Fruit fly (Drosophila melanogaster): Measurements from ENCODE around the gene CG42465.

CG42465 gene

dm6 chr2L:3731055-3731454, 31.1 kb downstream of the CG42465 start:
- no peak for TF ChIP-seq h (optimal IDR thresholded peaks at IDR 0.05)

DNA sequence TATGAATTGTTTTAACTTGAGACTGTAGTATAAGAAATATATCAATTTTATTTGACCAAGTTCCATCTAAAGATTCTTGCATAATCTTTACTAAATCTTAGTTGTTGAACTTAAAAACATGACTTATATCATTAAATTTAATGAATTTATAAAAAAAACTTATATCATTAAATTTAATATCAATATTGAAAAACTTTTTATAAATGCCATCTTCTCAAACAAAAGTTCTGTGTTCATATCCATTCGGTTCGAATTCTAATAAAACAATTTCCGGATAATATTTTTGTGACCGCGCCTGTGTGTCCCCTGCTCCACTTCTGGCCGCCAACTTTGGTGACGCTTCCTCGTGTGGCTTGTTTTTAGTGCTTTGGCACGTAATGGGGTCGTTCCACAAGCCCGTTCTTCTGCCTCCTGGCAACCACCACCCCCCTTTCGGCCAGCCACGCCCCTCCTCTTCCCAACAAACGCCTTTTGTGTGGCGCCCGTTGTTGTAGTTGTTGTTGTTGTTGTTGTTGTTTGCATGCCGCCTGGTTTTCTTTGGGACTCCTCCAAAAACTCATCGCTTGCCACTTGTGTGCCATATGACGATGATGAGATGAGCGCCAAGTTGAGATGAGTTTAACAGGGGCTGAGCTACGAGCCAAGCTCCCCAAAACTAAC, 37.1 kb downstream of the CG42465 start:
- TF ChIP-seq h (optimal IDR thresholded peaks at IDR 0.05) (no peak), Sin3A (optimal IDR thresholded peaks at IDR 0.05) (no peak), Myc (optimal IDR thresholded peaks at IDR 0.05) (no peak), psq (optimal IDR thresholded peaks at IDR 0.05) (no peak), ttk (optimal IDR thresholded peaks at IDR 0.05) (no peak), insv (optimal IDR thresholded peaks at IDR 0.05) (no peak)

DNA sequence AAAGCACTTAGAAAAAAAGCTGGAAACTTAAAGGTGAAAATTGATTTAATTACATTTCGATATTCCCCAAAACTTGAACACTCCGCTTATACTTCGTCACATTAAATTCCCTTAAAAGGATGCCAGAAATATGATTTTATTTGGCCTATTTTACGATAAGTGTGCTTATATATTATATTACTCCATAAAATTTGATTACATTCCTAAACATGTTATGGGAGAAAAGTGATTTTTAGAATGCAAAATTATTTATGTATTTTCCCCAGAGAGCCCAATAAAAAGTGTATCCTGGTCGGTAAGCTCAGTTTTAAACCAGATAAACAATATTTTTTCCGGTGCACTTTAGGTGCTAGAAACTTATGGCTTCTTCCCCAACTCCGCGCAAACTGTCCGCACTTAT, 37.7 kb downstream of the CG42465 start:
- no peak for TF ChIP-seq insv (optimal IDR thresholded peaks at IDR 0.05)
- no peak for TF ChIP-seq h (optimal IDR thresholded peaks at IDR 0.05)
- TF ChIP-seq psq (optimal IDR thresholded peaks at IDR 0.05), result no peak
- TF ChIP-seq Myc (optimal IDR thresholded peaks at IDR 0.05), result no peak
- TF ChIP-seq Sin3A (optimal IDR thresholded peaks at IDR 0.05), result no peak
- TF ChIP-seq ttk (optimal IDR thresholded peaks at IDR 0.05), result no peak

DNA sequence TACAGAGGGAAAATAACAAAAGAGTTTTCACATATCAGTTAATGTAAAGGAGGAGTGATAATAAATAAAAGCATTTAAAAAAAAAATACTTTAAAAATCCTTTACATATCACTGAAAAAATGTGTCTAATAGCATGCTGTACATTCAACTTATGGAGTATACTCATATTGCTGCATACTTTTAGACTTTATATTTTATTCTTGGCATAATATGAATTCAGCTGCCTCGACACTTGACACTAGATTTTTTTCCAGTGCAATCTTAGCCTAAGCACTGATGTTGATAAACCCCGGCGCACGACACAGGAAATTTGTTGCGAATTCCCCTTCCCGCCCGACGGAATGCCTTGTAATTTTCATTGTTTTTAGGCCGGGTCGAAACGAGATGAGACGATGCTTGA, 40.4 kb downstream of the CG42465 start:
- TF ChIP-seq psq (optimal IDR thresholded peaks at IDR 0.05), result no peak
- TF ChIP-seq h (optimal IDR thresholded peaks at IDR 0.05), result no peak
- no peak for TF ChIP-seq insv (optimal IDR thresholded peaks at IDR 0.05)
- TF ChIP-seq Myc (optimal IDR thresholded peaks at IDR 0.05), result no peak
- no peak for TF ChIP-seq Sin3A (optimal IDR thresholded peaks at IDR 0.05)
- TF ChIP-seq ttk (optimal IDR thresholded peaks at IDR 0.05), result no peak

DNA sequence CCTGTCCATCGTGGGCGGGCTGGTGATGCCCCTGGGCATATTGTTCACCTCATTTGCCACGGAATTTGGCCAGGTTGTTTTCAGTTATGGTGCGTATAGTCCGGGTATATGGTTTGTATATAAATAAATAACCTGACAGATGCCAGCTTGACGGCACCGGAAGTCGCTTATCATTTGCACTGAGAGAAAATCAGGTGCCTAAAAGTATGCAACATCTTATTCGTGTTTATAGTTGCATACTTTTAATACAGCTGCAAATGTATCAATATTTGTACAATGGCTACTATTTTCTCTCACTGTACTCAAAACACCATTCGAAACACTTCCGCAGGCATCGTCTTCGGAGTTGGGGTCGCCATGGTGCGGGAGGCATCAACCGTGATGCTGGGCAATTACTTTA, 48.7 kb downstream of the CG42465 start:
- no peak for TF ChIP-seq psq (optimal IDR thresholded peaks at IDR 0.05)
- no peak for TF ChIP-seq h (optimal IDR thresholded peaks at IDR 0.05)
- TF ChIP-seq Sin3A (optimal IDR thresholded peaks at IDR 0.05), result no peak
- TF ChIP-seq ttk (optimal IDR thresholded peaks at IDR 0.05), result no peak
- TF ChIP-seq Myc (optimal IDR thresholded peaks at IDR 0.05), result no peak
- TF ChIP-seq insv (optimal IDR thresholded peaks at IDR 0.05), result no peak

All from Kc167 (cell line).